Worm (Caenorhabditis elegans) whole organism, late embryonic: ENCODE measurements around the gene M05D6.3.

Experiments used
- elt-2 ChIP-seq: sonication (generic microtip); optimal IDR thresholded peaks from 2 replicates; lab custom pipeline; 2016; ENCODE audit warnings: missing genetic modification reagents, missing genetic modification characterization, missing compliant biosample characterization
- pha-4 ChIP-seq: fragments of 150-350 bp; optimal IDR thresholded peaks from 2 replicates; lab custom pipeline; 2018; ENCODE audit warnings: missing biosample characterization, missing genetic modification reagents, missing genetic modification characterization
- rnt-1 ChIP-seq: sonication (generic microtip); optimal IDR thresholded peaks from 2 replicates; lab custom pipeline; 2016; ENCODE audit warnings: missing genetic modification characterization, missing compliant biosample characterization
- tbx-2 ChIP-seq: sonication (generic microtip); optimal IDR thresholded peaks from 2 replicates; lab custom pipeline; 2016; ENCODE audit warnings: missing genetic modification characterization, missing compliant biosample characterization

ce11 chrII:8446731-8447130 is 28.8 kb upstream of the M05D6.3 start, which contains the start of gene cut-3:
- TF ChIP-seq pha-4 (tag; lab: Kevin White, UChicago) (no peak), rnt-1 (tag; lab: Kevin White, UChicago) (no peak), tbx-2 (tag; lab: Kevin White, UChicago) (no peak), elt-2 (no peak)
